Fruit fly (Drosophila melanogaster) whole organism, embryonic: ENCODE results near the gene Oatp74D.
A peak's percentile ranks its signal among the peaks of the same experiment; 100 is the strongest.

ENCODE experiments used
- Antp ChIP-seq: fragments of 200-800 bp; sonication (Bioruptor generic); optimal IDR thresholded peaks from 3 replicates; lab custom pipeline; 2016; ENCODE audit warnings: missing biosample characterization, missing genetic modification characterization
- CG10543 ChIP-seq: fragments of 200-800 bp; sonication (Bioruptor generic); optimal IDR thresholded peaks from 3 replicates; lab custom pipeline; 2017; ENCODE audit warnings: missing biosample characterization, mild to moderate bottlenecking, missing genetic modification characterization, moderate library complexity
- CG10565 ChIP-seq: fragments of 200-800 bp; sonication (Bioruptor generic); optimal IDR thresholded peaks from 3 replicates; lab custom pipeline; 2016; ENCODE audit warnings: missing biosample characterization, mild to moderate bottlenecking, missing genetic modification characterization
- CG11695 ChIP-seq: fragments of 200-800 bp; sonication (Bioruptor generic); IDR thresholded peaks from 3 replicates; pipeline ENCODE4 v1.3.6; 2022; ENCODE audit warnings: missing biosample characterization, missing genetic modification characterization
- CG13424 ChIP-seq: fragments of 200-800 bp; sonication (Bioruptor generic); optimal IDR thresholded peaks from 2 replicates; lab custom pipeline; 2019; ENCODE audit warnings: missing biosample characterization, mild to moderate bottlenecking, missing genetic modification characterization, moderate library complexity
- CG14667 ChIP-seq: fragments of 200-800 bp; sonication (Bioruptor generic); IDR thresholded peaks from 2 replicates; pipeline ENCODE4 v1.3.6; 2022; ENCODE audit warnings: missing biosample characterization, missing genetic modification characterization
- CG15011 ChIP-seq: fragments of 200-800 bp; sonication (Bioruptor generic); optimal IDR thresholded peaks from 3 replicates; lab custom pipeline; 2018; ENCODE audit warnings: missing biosample characterization, mild to moderate bottlenecking, missing genetic modification characterization
- CG15269 ChIP-seq: fragments of 200-800 bp; sonication (Bioruptor generic); optimal IDR thresholded peaks from 2 replicates; lab custom pipeline; 2018; ENCODE audit warnings: missing biosample characterization, mild to moderate bottlenecking, missing genetic modification characterization, moderate library complexity
- CG17385 ChIP-seq: fragments of 200-800 bp; sonication (Bioruptor generic); optimal IDR thresholded peaks from 3 replicates; lab custom pipeline; 2018; ENCODE audit warnings: missing biosample characterization, mild to moderate bottlenecking, missing genetic modification characterization
- CG2678 ChIP-seq: fragments of 200-800 bp; sonication (Bioruptor generic); optimal IDR thresholded peaks from 3 replicates; lab custom pipeline; 2019; ENCODE audit warnings: missing biosample characterization, mild to moderate bottlenecking, missing genetic modification characterization, moderate library complexity
- CG30403 ChIP-seq: fragments of 200-800 bp; sonication (Bioruptor generic); optimal IDR thresholded peaks from 3 replicates; lab custom pipeline; 2016; ENCODE audit warnings: missing biosample characterization, missing genetic modification characterization
- CG32767 ChIP-seq: fragments of 200-800 bp; sonication (Bioruptor generic); IDR thresholded peaks from 2 replicates; pipeline ENCODE4 v1.3.6; 2022; ENCODE audit warnings: missing biosample characterization, missing genetic modification characterization
- CG32772 ChIP-seq: fragments of 200-800 bp; sonication (Bioruptor generic); IDR thresholded peaks from 2 replicates; pipeline ENCODE4 v1.3.6; 2022; ENCODE audit warnings: missing biosample characterization, missing genetic modification characterization
- CG4328 ChIP-seq: fragments of 200-800 bp; sonication (Bioruptor generic); optimal IDR thresholded peaks from 3 replicates; lab custom pipeline; 2017; ENCODE audit warnings: missing biosample characterization, missing genetic modification reagents, missing genetic modification characterization
- CG4424 ChIP-seq: fragments of 200-800 bp; sonication (Bioruptor generic); optimal IDR thresholded peaks from 3 replicates; lab custom pipeline; 2016; ENCODE audit warnings: missing biosample characterization, missing genetic modification characterization
- CG6654 ChIP-seq: fragments of 200-800 bp; sonication (Bioruptor generic); optimal IDR thresholded peaks from 2 replicates; lab custom pipeline; 2017; ENCODE audit warnings: missing biosample characterization, mild to moderate bottlenecking, missing genetic modification characterization
- CG6765 ChIP-seq: fragments of 200-800 bp; sonication (Bioruptor generic); optimal IDR thresholded peaks from 3 replicates; lab custom pipeline; 2017; ENCODE audit warnings: missing biosample characterization, mild to moderate bottlenecking, missing genetic modification characterization
- CG9215 ChIP-seq: fragments of 200-800 bp; sonication (Bioruptor generic); IDR thresholded peaks from 2 replicates; pipeline ENCODE4 v1.3.6; 2022; ENCODE audit warnings: missing biosample characterization, missing genetic modification characterization
- CG9727 ChIP-seq: fragments of 200-800 bp; sonication (Bioruptor generic); optimal IDR thresholded peaks from 3 replicates; lab custom pipeline; 2017; ENCODE audit warnings: missing biosample characterization, mild to moderate bottlenecking, missing genetic modification characterization
- CoRest ChIP-seq: fragments of 200-800 bp; sonication (Bioruptor generic); optimal IDR thresholded peaks from 3 replicates; lab custom pipeline; 2018; ENCODE audit warnings: missing biosample characterization, mild to moderate bottlenecking, missing genetic modification characterization, moderate library complexity
- Eip74EF ChIP-seq, 2 experiments: fragments of 200-800 bp in 1 of 2; fragments of >200 bp in 1 of 2; sonication (Bioruptor generic) in 1 of 2; optimal IDR thresholded peaks; 2 replicates each; lab custom pipeline; 2017 to 2019; ENCODE audit warnings: missing biosample characterization in 2 of 2, missing genetic modification characterization in 2 of 2, mild to moderate bottlenecking in 1 of 2, moderate library complexity in 1 of 2
- HLH3B ChIP-seq: fragments of 200-800 bp; sonication (Bioruptor generic); IDR thresholded peaks from 2 replicates; pipeline ENCODE4 v1.3.6; 2022; ENCODE audit warnings: missing biosample characterization, missing genetic modification characterization
- Nf-YC ChIP-seq: fragments of 200-800 bp; optimal IDR thresholded peaks from 3 replicates; lab custom pipeline; 2019; ENCODE audit warnings: missing biosample characterization, mild to moderate bottlenecking, missing genetic modification characterization, moderate library complexity
- Oli ChIP-seq: fragments of 200-800 bp; sonication (Bioruptor generic); optimal IDR thresholded peaks from 2 replicates; lab custom pipeline; 2018; ENCODE audit warnings: missing biosample characterization, mild to moderate bottlenecking, missing genetic modification characterization, moderate library complexity
- PHDP ChIP-seq: fragments of 200-800 bp; sonication (Bioruptor generic); optimal IDR thresholded peaks from 3 replicates; lab custom pipeline; 2018; ENCODE audit warnings: missing biosample characterization, mild to moderate bottlenecking, missing genetic modification characterization, moderate library complexity
- Rfx ChIP-seq: fragments of 200-800 bp; sonication (Bioruptor generic); IDR thresholded peaks from 2 replicates; pipeline ENCODE4 v1.3.6; 2022; ENCODE audit warnings: missing biosample characterization, missing genetic modification characterization
- Six4 ChIP-seq: fragments of 200-800 bp; sonication (Bioruptor generic); optimal IDR thresholded peaks from 2 replicates; lab custom pipeline; 2016; ENCODE audit warnings: missing biosample characterization, missing genetic modification characterization
- Sox100B ChIP-seq: fragments of 200-800 bp; sonication (Bioruptor generic); optimal IDR thresholded peaks from 3 replicates; lab custom pipeline; 2018; ENCODE audit warnings: missing biosample characterization, mild to moderate bottlenecking, missing genetic modification characterization
- Sox102F ChIP-seq: fragments of 200-800 bp; sonication (Bioruptor generic); optimal IDR thresholded peaks from 2 replicates; lab custom pipeline; 2018; ENCODE audit warnings: missing biosample characterization, mild to moderate bottlenecking, missing genetic modification characterization, moderate library complexity
- Xbp1 ChIP-seq: fragments of 200-800 bp; sonication (Bioruptor generic); optimal IDR thresholded peaks from 3 replicates; lab custom pipeline; 2016; ENCODE audit warnings: missing biosample characterization, mild to moderate bottlenecking, missing genetic modification characterization
- ac ChIP-seq: fragments of 200-800 bp; sonication (Bioruptor generic); optimal IDR thresholded peaks from 3 replicates; lab custom pipeline; 2017; ENCODE audit warnings: missing biosample characterization, mild to moderate bottlenecking, missing genetic modification characterization
- ato ChIP-seq: fragments of 200-800 bp; sonication (Bioruptor generic); IDR thresholded peaks from 2 replicates; pipeline ENCODE4 v1.3.6; 2022; ENCODE audit warnings: missing biosample characterization, missing genetic modification characterization; ENCODE audit not compliant: partially characterized antibody
- az2 ChIP-seq: fragments of 200-800 bp; sonication (Bioruptor generic); optimal IDR thresholded peaks from 3 replicates; lab custom pipeline; 2016; ENCODE audit warnings: missing biosample characterization, missing genetic modification characterization
- bcd ChIP-seq: fragments of 200-800 bp; sonication (Bioruptor generic); optimal IDR thresholded peaks from 2 replicates; lab custom pipeline; 2017; ENCODE audit warnings: missing biosample characterization, mild to moderate bottlenecking, missing genetic modification characterization
- dati ChIP-seq: fragments of 200-800 bp; sonication (Bioruptor generic); IDR thresholded peaks from 2 replicates; pipeline ENCODE4 v1.3.6; 2022; ENCODE audit warnings: missing biosample characterization, missing genetic modification characterization
- esg ChIP-seq: fragments of 200-800 bp; sonication (Bioruptor generic); conservative IDR thresholded peaks from 2 replicates; pipeline ENCODE4 v1.3.6; 2022; ENCODE audit warnings: missing biosample characterization, missing genetic modification characterization
- gem ChIP-seq: fragments of 200-800 bp; sonication (Bioruptor generic); optimal IDR thresholded peaks from 2 replicates; lab custom pipeline; 2019; ENCODE audit warnings: missing biosample characterization, mild to moderate bottlenecking, missing genetic modification characterization, moderate library complexity
- ken ChIP-seq: fragments of 200-800 bp; sonication (Bioruptor generic); IDR thresholded peaks from 3 replicates; pipeline ENCODE4 v1.3.6; 2022; ENCODE audit warnings: missing biosample characterization, missing genetic modification characterization
- lab ChIP-seq: fragments of 200-800 bp; sonication (Bioruptor generic); optimal IDR thresholded peaks from 3 replicates; lab custom pipeline; 2017; ENCODE audit warnings: missing biosample characterization, missing genetic modification characterization, mild to moderate bottlenecking, moderate library complexity, missing genetic modification reagents
- lilli ChIP-seq: fragments of 200-800 bp; sonication (Bioruptor generic); optimal IDR thresholded peaks from 3 replicates; lab custom pipeline; 2016; ENCODE audit warnings: missing biosample characterization, missing genetic modification characterization
- onecut ChIP-seq: fragments of 200-800 bp; sonication (Bioruptor generic); IDR thresholded peaks from 2 replicates; pipeline ENCODE4 v1.3.6; 2022; ENCODE audit warnings: missing biosample characterization, missing genetic modification characterization
- pita ChIP-seq: fragments of 200-800 bp; sonication (Bioruptor generic); optimal IDR thresholded peaks from 2 replicates; lab custom pipeline; 2017; ENCODE audit warnings: missing biosample characterization, mild to moderate bottlenecking, missing genetic modification characterization
- prd ChIP-seq, 3 experiments: fragments of >200 bp in 2 of 3; fragments of 200-800 bp in 1 of 3; sonication (Bioruptor generic) in 1 of 3; optimal IDR thresholded peaks in 2 of 3; IDR thresholded peaks in 1 of 3; 2 replicates in 2 of 3; 3 replicates in 1 of 3; pipeline versions ENCODE4 v1.3.6 to Lab custom; 2017 to 2022; ENCODE audit warnings: missing biosample characterization in 1 of 3, missing genetic modification characterization in 1 of 3
- pros ChIP-seq: fragments of 200-800 bp; sonication (Bioruptor generic); optimal IDR thresholded peaks from 3 replicates; lab custom pipeline; 2019; ENCODE audit warnings: missing biosample characterization, mild to moderate bottlenecking, missing genetic modification characterization, moderate library complexity
- psq ChIP-seq: fragments of 200-800 bp; sonication (Bioruptor generic); optimal IDR thresholded peaks from 2 replicates; lab custom pipeline; 2017; ENCODE audit warnings: missing biosample characterization, missing genetic modification characterization
- row ChIP-seq: fragments of 200-800 bp; sonication (Bioruptor generic); IDR thresholded peaks from 3 replicates; pipeline ENCODE4 v1.3.6; 2022; ENCODE audit warnings: missing biosample characterization, missing genetic modification characterization
- so ChIP-seq: fragments of 200-800 bp; sonication (Bioruptor generic); IDR thresholded peaks from 3 replicates; pipeline ENCODE4 v1.3.6; 2022; ENCODE audit warnings: missing biosample characterization, missing genetic modification characterization
- tio ChIP-seq: fragments of 200-800 bp; sonication (Bioruptor generic); optimal IDR thresholded peaks from 2 replicates; lab custom pipeline; 2017; ENCODE audit warnings: missing biosample characterization, missing genetic modification characterization, inconsistent platforms
- toy ChIP-seq: fragments of 200-800 bp; sonication (Bioruptor generic); IDR thresholded peaks from 2 replicates; pipeline ENCODE4 v1.3.6; 2022; ENCODE audit warnings: missing biosample characterization, missing genetic modification characterization

Oatp74D gene

DNA sequence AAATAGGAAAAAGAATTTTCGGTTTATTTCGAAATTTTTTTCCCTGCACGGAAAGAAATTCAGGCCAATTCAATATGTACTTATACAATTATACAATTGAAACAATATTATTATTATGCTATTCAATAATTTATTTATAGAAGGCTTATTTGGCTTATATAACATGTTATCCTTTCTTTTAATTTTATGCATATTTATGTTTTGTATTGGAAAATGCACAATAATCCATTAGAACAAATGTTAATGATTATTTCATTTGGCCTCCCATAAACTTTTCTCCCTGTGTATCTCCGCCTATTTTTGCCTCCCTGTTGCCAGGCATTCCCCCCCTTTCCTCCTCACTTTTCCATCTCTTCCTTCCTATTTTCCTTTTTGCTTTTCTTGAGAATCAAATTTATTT, 39.0 kb upstream of the Oatp74D start (continued):
- peak; percentile 16 for TF ChIP-seq Oli (tag; lab: Kevin White, UChicago)
- peak; percentile 72 for TF ChIP-seq row (GFP tag; lab: Robert Waterston, UW)
- peak; percentile 19 for TF ChIP-seq CG17385 (GFP tag; lab: Kevin White, UChicago)
- TF ChIP-seq esg (GFP tag; lab: Robert Waterston, UW): 0 out of 2 replicates have a peak, but pooled peaks have one; percentile 7
- TF ChIP-seq CG4328 (GFP tag; lab: Kevin White, UChicago): peak; percentile 15
- TF ChIP-seq Eip74EF (GFP tag; optimal IDR thresholded peaks at IDR 0.05; lab: Kevin White, UChicago): no peak
- no peak for TF ChIP-seq ato (GFP tag; lab: Robert Waterston, UW)
- peak; percentile 35 for TF ChIP-seq PHDP
- no peak for TF ChIP-seq ken (GFP tag; lab: Robert Waterston, UW)
- peak; percentile 38 for TF ChIP-seq CoRest (tag; lab: Kevin White, UChicago)
- TF ChIP-seq pita: no peak
- peak; percentile 54 for TF ChIP-seq CG9727 (GFP tag; lab: Kevin White, UChicago)
- 0 out of 2 replicates have a peak, but pooled peaks have one; percentile 27 for TF ChIP-seq CG32772 (GFP tag; lab: Robert Waterston, UW)
- 0 out of 3 replicates have a peak, but pooled peaks have one; percentile 12 for TF ChIP-seq so (GFP tag; lab: Robert Waterston, UW)
- 0 out of 2 replicates have a peak, but pooled peaks have one; percentile 4 for TF ChIP-seq CG14667 (GFP tag; lab: Robert Waterston, UW)
- TF ChIP-seq Xbp1 (GFP tag; lab: Kevin White, UChicago): peak; percentile 34
- TF ChIP-seq az2: no peak
- peak; percentile 16; the same call in 1 of the 2 replicates for TF ChIP-seq CG9215 (GFP tag; lab: Robert Waterston, UW)
- TF ChIP-seq pros: peak; percentile 34
- no peak for TF ChIP-seq psq
- peak; percentile 17 for TF ChIP-seq CG4424 (GFP tag; lab: Kevin White, UChicago)
- TF ChIP-seq toy (GFP tag; lab: Robert Waterston, UW): no peak
- no peak for TF ChIP-seq Six4 (GFP tag; lab: Kevin White, UChicago)
- peak; percentile 8 for TF ChIP-seq CG10543
- no peak for TF ChIP-seq onecut
- no peak for TF ChIP-seq Antp
- no peak for TF ChIP-seq CG32767 (GFP tag; lab: Robert Waterston, UW)
- peak; percentile 19 for TF ChIP-seq tio (GFP tag; lab: Kevin White, UChicago)
- TF ChIP-seq Sox102F (GFP tag; lab: Kevin White, UChicago): peak; percentile 12
- TF ChIP-seq HLH3B: 0 out of 2 replicates have a peak, but pooled peaks have one; percentile 19
- TF ChIP-seq ac (GFP tag; lab: Kevin White, UChicago): no peak
- TF ChIP-seq gem (tag; lab: Kevin White, UChicago): peak; percentile 63
- TF ChIP-seq CG6765 (GFP tag; lab: Kevin White, UChicago): no peak
- peak; percentile 35 for TF ChIP-seq Sox100B (GFP tag; lab: Kevin White, UChicago)
- no peak for TF ChIP-seq lilli (GFP tag; lab: Kevin White, UChicago)
- TF ChIP-seq CG2678 (tag; lab: Kevin White, UChicago): peak; percentile 71
- peak; percentile 36 for TF ChIP-seq bcd (GFP tag; lab: Kevin White, UChicago)
- TF ChIP-seq Rfx (GFP tag; lab: Robert Waterston, UW): 0 out of 2 replicates have a peak, but pooled peaks have one; percentile 17
- TF ChIP-seq CG13424 (tag; lab: Kevin White, UChicago): peak; percentile 44
- peak; percentile 68 for TF ChIP-seq lab
- TF ChIP-seq CG15269 (tag; lab: Kevin White, UChicago): peak; percentile 17
- no peak for TF ChIP-seq prd (optimal IDR thresholded peaks at IDR 0.05; lab: Kevin White, UChicago)
- TF ChIP-seq prd (GFP tag; IDR thresholded peaks at IDR 0.05; lab: Robert Waterston, UW): 0 out of 3 replicates have a peak, but pooled peaks have one; percentile 36
- TF ChIP-seq CG10565 (GFP tag; lab: Kevin White, UChicago): no peak
- TF ChIP-seq Nf-YC (tag; lab: Kevin White, UChicago): peak; percentile 6
- TF ChIP-seq CG11695 (GFP tag; lab: Robert Waterston, UW): peak; percentile 47; the same call in 1 of the 3 replicates
- peak; percentile 9 for TF ChIP-seq CG15011 (GFP tag; lab: Kevin White, UChicago)
- peak; percentile 44 for TF ChIP-seq CG30403
- TF ChIP-seq CG6654 (GFP tag; lab: Kevin White, UChicago): no peak
- no peak for TF ChIP-seq dati
